Worm (Caenorhabditis elegans): Measurements from ENCODE around the gene hda-11.

The hda-11 gene

DNA sequence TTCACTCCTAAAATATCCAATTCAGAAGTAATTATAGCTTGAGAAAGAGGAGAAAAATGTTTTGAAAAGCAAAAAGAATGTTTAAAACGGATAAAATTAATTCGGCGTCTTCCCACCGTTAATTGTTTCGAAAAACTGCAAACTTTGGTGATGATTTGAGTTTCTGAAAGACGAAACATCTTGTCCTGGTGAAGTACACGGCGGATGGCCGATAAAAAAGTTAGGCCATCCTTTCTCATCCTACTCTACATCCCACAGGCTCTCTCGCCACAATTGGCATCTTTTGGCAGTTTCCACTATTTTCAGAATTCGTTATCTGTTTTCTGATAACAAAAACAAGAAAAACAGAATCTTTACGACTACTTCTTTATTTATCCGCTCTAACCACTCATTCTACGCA, at the start of gene hda-11, which contains the start of gene C35A5.8:
Gene hda-11 (plus strand): TSS at position 283 of the 400 bp plus-strand sequence.
Gene C35A5.8 (minus strand): TSS at position 7 of the 400 bp plus-strand sequence.
- TF ChIP-seq nhr-28 (tag; optimal IDR thresholded peaks at IDR 0.05) (no peak), skn-1 (tag; optimal IDR thresholded peaks at IDR 0.05) (peak; percentile 48), aly-2 (tag; optimal IDR thresholded peaks at IDR 0.05) (no peak), snpc-4 (tag; optimal IDR thresholded peaks at IDR 0.05) (peak; percentile 35), ztf-11 (tag; optimal IDR thresholded peaks at IDR 0.05) (no peak), nhr-77 (tag; optimal IDR thresholded peaks at IDR 0.05) (no peak), fos-1 (tag; optimal IDR thresholded peaks at IDR 0.05) (no peak), ZK546.5 (tag; optimal IDR thresholded peaks at IDR 0.05) (no peak), jun-1 (tag; optimal IDR thresholded peaks at IDR 0.05) (no peak), ceh-16 (tag; optimal IDR thresholded peaks at IDR 0.05) (no peak), nhr-237 (tag; optimal IDR thresholded peaks at IDR 0.05) (no peak), sea-2 (GFP tag; optimal IDR thresholded peaks at IDR 0.05) (no peak), ceh-28 (tag; optimal IDR thresholded peaks at IDR 0.05) (no peak), daf-12 (tag; optimal IDR thresholded peaks at IDR 0.05) (no peak), pqm-1 (tag; optimal IDR thresholded peaks at IDR 0.05) (peak; percentile 4), egl-5 (tag; optimal IDR thresholded peaks at IDR 0.05) (no peak), mml-1 (tag; optimal IDR thresholded peaks at IDR 0.05) (no peak), R02D3.7 (tag; optimal IDR thresholded peaks at IDR 0.05) (no peak), elt-2 (tag; optimal IDR thresholded peaks at IDR 0.05) (peak; percentile 45), ceh-9 (tag; optimal IDR thresholded peaks at IDR 0.05) (no peak), pha-4 (tag; optimal IDR thresholded peaks at IDR 0.05) (no peak), nhr-76 (tag; optimal IDR thresholded peaks at IDR 0.05) (no peak), eor-1 (tag; optimal IDR thresholded peaks at IDR 0.05) (no peak), elt-1 (tag; optimal IDR thresholded peaks at IDR 0.05) (no peak), mdl-1 (tag; optimal IDR thresholded peaks at IDR 0.05) (no peak), tbx-2 (tag; optimal IDR thresholded peaks at IDR 0.05) (no peak), unc-62 (GFP tag; optimal IDR thresholded peaks at IDR 0.05) (no peak), ceh-82 (tag; optimal IDR thresholded peaks at IDR 0.05) (no peak), lin-39 (tag; optimal IDR thresholded peaks at IDR 0.05) (no peak), ama-1 (optimal IDR thresholded peaks at IDR 0.05) (no peak), nhr-11 (tag; optimal IDR thresholded peaks at IDR 0.05) (no peak), unc-39 (tag; optimal IDR thresholded peaks at IDR 0.05) (no peak), fkh-2 (tag; optimal IDR thresholded peaks at IDR 0.05) (no peak), ztf-4 (tag; optimal IDR thresholded peaks at IDR 0.05) (no peak), nfya-1 (tag; optimal IDR thresholded peaks at IDR 0.05; ENCODE audit: insufficient read depth) (peak; percentile 58), fkh-10 (GFP tag; optimal IDR thresholded peaks at IDR 0.05) (no peak), egl-27 (tag; optimal IDR thresholded peaks at IDR 0.05) (no peak), nhr-23 (tag; optimal IDR thresholded peaks at IDR 0.05) (peak; percentile 63), lin-15B (tag; optimal IDR thresholded peaks at IDR 0.05) (peak; percentile 63), elt-3 (tag; optimal IDR thresholded peaks at IDR 0.05) (no peak), nhr-12 (tag; optimal IDR thresholded peaks at IDR 0.05) (no peak), lsy-12 (tag; optimal IDR thresholded peaks at IDR 0.05) (peak; percentile 19), nhr-43 (tag; optimal IDR thresholded peaks at IDR 0.05; ENCODE audit: poor library complexity, severe bottlenecking) (peak; percentile 93), zag-1 (tag; optimal IDR thresholded peaks at IDR 0.05) (no peak), nhr-25 (tag; optimal IDR thresholded peaks at IDR 0.05) (peak; percentile 52), hmg-11 (tag; optimal IDR thresholded peaks at IDR 0.05) (peak; percentile 34), nhr-67 (tag; optimal IDR thresholded peaks at IDR 0.05) (no peak)
